Fruit fly (Drosophila melanogaster) whole organism, embryonic: Measurements from ENCODE around the gene Plc21C.

Source experiments
- BtbVII ChIP-seq: fragments of 200-800 bp; sonication (Bioruptor generic); optimal IDR thresholded peaks from 3 replicates; lab custom pipeline; 2017; ENCODE audit warnings: missing biosample characterization, mild to moderate bottlenecking, missing genetic modification characterization
- CG12219 ChIP-seq: fragments of 200-800 bp; sonication (Bioruptor generic); optimal IDR thresholded peaks from 3 replicates; lab custom pipeline; 2018; ENCODE audit warnings: missing biosample characterization, mild to moderate bottlenecking, missing genetic modification characterization
- CG13123 ChIP-seq: fragments of 200-800 bp; sonication (Bioruptor generic); optimal IDR thresholded peaks from 2 replicates; lab custom pipeline; 2016; ENCODE audit warnings: missing biosample characterization, missing genetic modification characterization
- CG13287 ChIP-seq: fragments of 200-800 bp; sonication (Bioruptor generic); IDR thresholded peaks from 2 replicates; pipeline ENCODE4 v1.3.6; 2022; ENCODE audit warnings: missing biosample characterization, missing genetic modification characterization; ENCODE audit not compliant: partially characterized antibody
- CG13894 ChIP-seq: fragments of 200-800 bp; sonication (Bioruptor generic); optimal IDR thresholded peaks from 3 replicates; lab custom pipeline; 2018; ENCODE audit warnings: missing biosample characterization, mild to moderate bottlenecking, missing genetic modification characterization, moderate library complexity
- CG15073 ChIP-seq: fragments of 200-800 bp; sonication (Bioruptor generic); optimal IDR thresholded peaks from 2 replicates; lab custom pipeline; 2016; ENCODE audit warnings: missing biosample characterization, missing genetic modification characterization
- CG1529 ChIP-seq: fragments of 200-800 bp; sonication (Bioruptor generic); optimal IDR thresholded peaks from 3 replicates; lab custom pipeline; 2018; ENCODE audit warnings: missing biosample characterization, missing genetic modification characterization
- CG15601 ChIP-seq: fragments of 200-800 bp; sonication (Bioruptor generic); optimal IDR thresholded peaks from 3 replicates; lab custom pipeline; 2019; ENCODE audit warnings: missing biosample characterization, mild to moderate bottlenecking, missing genetic modification characterization, moderate library complexity
- CG17328 ChIP-seq: fragments of 200-800 bp; sonication (Bioruptor generic); IDR thresholded peaks from 2 replicates; pipeline ENCODE4 v1.3.6; 2022; ENCODE audit warnings: missing biosample characterization, missing genetic modification characterization
- CG17568 ChIP-seq: fragments of 200-800 bp; sonication (Bioruptor generic); optimal IDR thresholded peaks from 2 replicates; lab custom pipeline; 2018; ENCODE audit warnings: missing biosample characterization, mild to moderate bottlenecking, missing genetic modification characterization, moderate library complexity
- CG17829 ChIP-seq: fragments of 200-800 bp; optimal IDR thresholded peaks from 2 replicates; lab custom pipeline; 2019; ENCODE audit warnings: missing biosample characterization, mild to moderate bottlenecking, missing genetic modification characterization, moderate library complexity
- CG31388 ChIP-seq: fragments of 200-800 bp; sonication (Bioruptor generic); optimal IDR thresholded peaks from 2 replicates; lab custom pipeline; 2016; ENCODE audit warnings: missing biosample characterization, missing genetic modification characterization
- CG32767 ChIP-seq: fragments of 200-800 bp; sonication (Bioruptor generic); IDR thresholded peaks from 2 replicates; pipeline ENCODE4 v1.3.6; 2022; ENCODE audit warnings: missing biosample characterization, missing genetic modification characterization
- CG3281 ChIP-seq: fragments of 200-800 bp; sonication (Bioruptor generic); optimal IDR thresholded peaks from 3 replicates; lab custom pipeline; 2017; ENCODE audit warnings: missing biosample characterization, mild to moderate bottlenecking, missing genetic modification characterization
- CG43689 ChIP-seq: fragments of 200-800 bp; sonication (Bioruptor generic); IDR thresholded peaks from 2 replicates; pipeline ENCODE4 v1.3.6; 2022; ENCODE audit warnings: missing biosample characterization, missing genetic modification characterization
- CG7372 ChIP-seq: fragments of 200-800 bp; sonication (Bioruptor generic); IDR thresholded peaks from 2 replicates; pipeline ENCODE4 v1.3.6; 2022; ENCODE audit warnings: missing biosample characterization, missing genetic modification characterization
- CG7839 ChIP-seq: fragments of 200-800 bp; sonication (Bioruptor generic); optimal IDR thresholded peaks from 3 replicates; lab custom pipeline; 2018; ENCODE audit warnings: missing biosample characterization, mild to moderate bottlenecking, missing genetic modification characterization, moderate library complexity
- CG9817 ChIP-seq: fragments of 200-800 bp; sonication (Bioruptor generic); optimal IDR thresholded peaks from 2 replicates; lab custom pipeline; 2018; ENCODE audit warnings: missing biosample characterization, mild to moderate bottlenecking, missing genetic modification characterization, moderate library complexity
- CG9932 ChIP-seq: fragments of 200-800 bp; sonication (Bioruptor generic); IDR thresholded peaks from 2 replicates; pipeline ENCODE4 v1.3.6; 2022; ENCODE audit warnings: missing biosample characterization, missing genetic modification characterization
- CHES-1-like ChIP-seq: fragments of 200-800 bp; sonication (Bioruptor generic); optimal IDR thresholded peaks from 2 replicates; lab custom pipeline; 2016; ENCODE audit warnings: missing biosample characterization, missing genetic modification characterization
- Dp ChIP-seq: fragments of 200-800 bp; sonication (Bioruptor generic); optimal IDR thresholded peaks from 2 replicates; lab custom pipeline; 2018; ENCODE audit warnings: missing biosample characterization, mild to moderate bottlenecking, missing genetic modification characterization, moderate library complexity
- Dref ChIP-seq: fragments of 200-800 bp; sonication (Bioruptor generic); IDR thresholded peaks from 2 replicates; pipeline ENCODE4 v1.3.6; 2022; ENCODE audit warnings: missing biosample characterization, missing genetic modification characterization
- Drgx ChIP-seq: fragments of 200-800 bp; sonication (Bioruptor generic); IDR thresholded peaks from 2 replicates; pipeline ENCODE4 v1.3.6; 2022; ENCODE audit warnings: missing biosample characterization, missing genetic modification characterization
- Fer2 ChIP-seq: fragments of 200-800 bp; sonication (Bioruptor generic); optimal IDR thresholded peaks from 2 replicates; lab custom pipeline; 2018; ENCODE audit warnings: missing biosample characterization, mild to moderate bottlenecking, missing genetic modification characterization, moderate library complexity
- HLH4C ChIP-seq: fragments of 200-800 bp; sonication (Bioruptor generic); IDR thresholded peaks from 3 replicates; pipeline ENCODE4 v1.3.6; 2022; ENCODE audit warnings: missing biosample characterization, missing genetic modification characterization; ENCODE audit not compliant: partially characterized antibody
- Hr78 ChIP-seq, 2 experiments: fragments of 200-800 bp in 1 of 2; fragments of >200 bp in 1 of 2; sonication (Bioruptor generic) in 1 of 2; optimal IDR thresholded peaks; 2 replicates each; lab custom pipeline; 2017 to 2019; ENCODE audit warnings: missing biosample characterization in 2 of 2, missing genetic modification characterization in 2 of 2, mild to moderate bottlenecking in 1 of 2, moderate library complexity in 1 of 2
- Hsf ChIP-seq: fragments of 200-800 bp; sonication (Bioruptor generic); optimal IDR thresholded peaks from 3 replicates; lab custom pipeline; 2016; ENCODE audit warnings: missing biosample characterization, missing genetic modification characterization
- MBD-R2 ChIP-seq: fragments of 200-800 bp; sonication (Bioruptor generic); IDR thresholded peaks from 2 replicates; pipeline ENCODE4 v1.3.6; 2022; ENCODE audit warnings: missing biosample characterization, missing genetic modification characterization
- MTF-1 ChIP-seq: fragments of 200-800 bp; sonication (Bioruptor generic); optimal IDR thresholded peaks from 2 replicates; lab custom pipeline; 2018; ENCODE audit warnings: missing biosample characterization, mild to moderate bottlenecking, missing genetic modification characterization, borderline replicate concordance
- Nf-YC ChIP-seq: fragments of 200-800 bp; optimal IDR thresholded peaks from 3 replicates; lab custom pipeline; 2019; ENCODE audit warnings: missing biosample characterization, mild to moderate bottlenecking, missing genetic modification characterization, moderate library complexity
- Oaz ChIP-seq: fragments of 200-800 bp; sonication (Bioruptor generic); IDR thresholded peaks from 2 replicates; pipeline ENCODE4 v1.3.6; 2022; ENCODE audit warnings: missing biosample characterization, missing genetic modification characterization
- Pdp1 ChIP-seq, 2 experiments: fragments of 200-800 bp; sonication (Bioruptor generic); optimal IDR thresholded peaks; 3 replicates each; lab custom pipeline; 2016; ENCODE audit warnings: missing biosample characterization in 2 of 2, missing genetic modification characterization in 2 of 2, mild to moderate bottlenecking in 1 of 2, moderate library complexity in 1 of 2
- Poxn ChIP-seq: fragments of 200-800 bp; sonication (Bioruptor generic); IDR thresholded peaks from 2 replicates; pipeline ENCODE4 v1.3.6; 2022; ENCODE audit warnings: missing biosample characterization, missing genetic modification characterization
- Rx ChIP-seq: fragments of 200-800 bp; sonication (Bioruptor generic); IDR thresholded peaks from 2 replicates; pipeline ENCODE4 v1.3.6; 2022; ENCODE audit warnings: missing biosample characterization, missing genetic modification characterization
- Sry-β ChIP-seq: fragments of 200-800 bp; sonication (Bioruptor generic); optimal IDR thresholded peaks from 2 replicates; lab custom pipeline; 2018; ENCODE audit warnings: missing biosample characterization, mild to moderate bottlenecking, missing genetic modification characterization, moderate library complexity
- bsh ChIP-seq, 2 experiments: fragments of 200-800 bp; sonication (Bioruptor generic); optimal IDR thresholded peaks; 2 replicates each; lab custom pipeline; 2017 to 2018; ENCODE audit warnings: mild to moderate bottlenecking in 2 of 2, missing biosample characterization in 2 of 2, missing genetic modification characterization in 2 of 2, moderate library complexity in 1 of 2
- dm ChIP-seq: fragments of 200-800 bp; sonication (Bioruptor generic); optimal IDR thresholded peaks from 3 replicates; lab custom pipeline; 2016; ENCODE audit warnings: missing biosample characterization, missing genetic modification characterization
- en ChIP-seq: fragments of 200-800 bp; sonication (Bioruptor generic); optimal IDR thresholded peaks from 2 replicates; lab custom pipeline; 2016; ENCODE audit warnings: missing biosample characterization, missing genetic modification characterization
- gce ChIP-seq: fragments of 200-800 bp; sonication (Bioruptor generic); IDR thresholded peaks from 3 replicates; pipeline ENCODE4 v1.3.6; 2022; ENCODE audit warnings: missing biosample characterization, missing genetic modification characterization
- gro ChIP-seq: fragments of 200-800 bp; sonication (Bioruptor generic); optimal IDR thresholded peaks from 2 replicates; lab custom pipeline; 2016; ENCODE audit warnings: missing biosample characterization, missing genetic modification characterization
- inv ChIP-seq: fragments of 200-800 bp; sonication (Bioruptor generic); IDR thresholded peaks from 2 replicates; pipeline ENCODE4 v1.3.6; 2022; ENCODE audit warnings: missing biosample characterization, missing genetic modification characterization; ENCODE audit not compliant: partially characterized antibody
- nerfin-2 ChIP-seq: fragments of 200-800 bp; sonication (Bioruptor generic); IDR thresholded peaks from 2 replicates; pipeline ENCODE4 v1.3.6; 2022; ENCODE audit warnings: missing biosample characterization, missing genetic modification characterization; ENCODE audit not compliant: partially characterized antibody
- nom ChIP-seq: fragments of 200-800 bp; sonication (Bioruptor generic); optimal IDR thresholded peaks from 2 replicates; lab custom pipeline; 2017; ENCODE audit warnings: missing biosample characterization, missing genetic modification characterization, mild to moderate bottlenecking, moderate library complexity, missing genetic modification reagents
- p53 ChIP-seq: fragments of 200-800 bp; sonication (Bioruptor generic); optimal IDR thresholded peaks from 2 replicates; lab custom pipeline; 2016; ENCODE audit warnings: missing biosample characterization, missing genetic modification characterization
- pfk ChIP-seq: fragments of 200-800 bp; sonication (Bioruptor generic); optimal IDR thresholded peaks from 2 replicates; lab custom pipeline; 2018; ENCODE audit warnings: missing biosample characterization, mild to moderate bottlenecking, missing genetic modification characterization, moderate library complexity
- seq ChIP-seq: fragments of 200-800 bp; sonication (Bioruptor generic); IDR thresholded peaks from 2 replicates; pipeline ENCODE4 v1.3.6; 2022; ENCODE audit warnings: missing biosample characterization, missing genetic modification characterization
- trem ChIP-seq: fragments of 200-800 bp; optimal IDR thresholded peaks from 3 replicates; lab custom pipeline; 2019; ENCODE audit warnings: missing biosample characterization, mild to moderate bottlenecking, missing genetic modification characterization, moderate library complexity
- tup ChIP-seq: fragments of 200-800 bp; sonication (Bioruptor generic); optimal IDR thresholded peaks from 2 replicates; lab custom pipeline; 2016; ENCODE audit warnings: missing biosample characterization, mild to moderate bottlenecking, missing genetic modification characterization, moderate library complexity
- wek ChIP-seq: fragments of 200-800 bp; sonication (Bioruptor generic); optimal IDR thresholded peaks from 3 replicates; lab custom pipeline; 2018; ENCODE audit warnings: missing biosample characterization, mild to moderate bottlenecking, missing genetic modification characterization, moderate library complexity
- wor ChIP-seq: fragments of 200-800 bp; sonication (Bioruptor generic); IDR thresholded peaks from 2 replicates; pipeline ENCODE4 v1.3.6; 2022; ENCODE audit warnings: missing biosample characterization, missing genetic modification characterization

Plc21C gene

dm6 chr2L:271553-271952 is 34.2 kb upstream of the Plc21C start, which contains the start of gene Dus1 (continued):
- TF ChIP-seq Poxn (GFP tag; lab: Robert Waterston, UW) (no peak), BtbVII (GFP tag; lab: Kevin White, UChicago) (no peak), gce (GFP tag; lab: Robert Waterston, UW) (no peak), CG17568 (no peak), CG7372 (GFP tag; lab: Robert Waterston, UW) (no peak), Hr78 (GFP tag; optimal IDR thresholded peaks at IDR 0.05; lab: Kevin White, UChicago) (no peak), CG9817 (tag; lab: Kevin White, UChicago) (no peak), gro (peak; percentile 30), Oaz (no peak), Drgx (GFP tag; lab: Robert Waterston, UW) (no peak), trem (tag; lab: Kevin White, UChicago) (peak; percentile 47), dm (GFP tag; lab: Kevin White, UChicago) (peak; percentile 84), CG31388 (GFP tag; lab: Kevin White, UChicago) (no peak), CG9932 (GFP tag; lab: Robert Waterston, UW) (peak; percentile 11; the same call in 1 of the 2 replicates), CG17829 (tag; lab: Kevin White, UChicago) (peak; percentile 53), nerfin-2 (GFP tag; lab: Robert Waterston, UW) (peak; percentile 65; the same call in 1 of the 2 replicates), en (GFP tag; lab: Kevin White, UChicago) (no peak), MBD-R2 (GFP tag; lab: Robert Waterston, UW) (peak; percentile 97), CG12219 (GFP tag; lab: Kevin White, UChicago) (no peak), Dref (GFP tag; lab: Robert Waterston, UW) (peak; percentile 90), Sry-β (GFP tag; lab: Kevin White, UChicago) (peak; percentile 51), CG17328 (GFP tag; lab: Robert Waterston, UW) (no peak), tup (GFP tag; lab: Kevin White, UChicago) (no peak), MTF-1 (GFP tag; lab: Kevin White, UChicago) (no peak), Dp (peak; percentile 73), CG3281 (GFP tag; lab: Kevin White, UChicago) (peak; percentile 34), pfk (GFP tag; lab: Kevin White, UChicago) (no peak), bsh (GFP tag; optimal IDR thresholded peaks at IDR 0.05; lab: Kevin White, UChicago) (no peak), wek (no peak), Fer2 (tag; lab: Kevin White, UChicago) (no peak), Nf-YC (peak; percentile 6), wor (GFP tag; lab: Robert Waterston, UW) (no peak), Rx (GFP tag; lab: Robert Waterston, UW) (no peak), seq (no peak), CG15601 (peak; percentile 65), Pdp1 (GFP tag; optimal IDR thresholded peaks at IDR 0.05; lab: Kevin White, UChicago) (no peak), CG13287 (GFP tag; lab: Robert Waterston, UW) (peak; percentile 86), CG13894 (tag; lab: Kevin White, UChicago) (peak; percentile 41), CG13123 (no peak), Hsf (GFP tag; lab: Kevin White, UChicago) (no peak), inv (peak; percentile 52), CG43689 (GFP tag; lab: Robert Waterston, UW) (no peak), CG15073 (GFP tag; lab: Kevin White, UChicago) (no peak), CG1529 (GFP tag; lab: Kevin White, UChicago) (no peak), p53 (no peak), CG32767 (GFP tag; lab: Robert Waterston, UW) (no peak; the same call in 1 of the 2 replicates), CG7839 (tag; lab: Kevin White, UChicago) (no peak), HLH4C (GFP tag; lab: Robert Waterston, UW) (peak; percentile 76), CHES-1-like (no peak), nom (GFP tag; lab: Kevin White, UChicago) (no peak)
